Fruit fly (Drosophila melanogaster): ENCODE measurements around the gene CG11892.

dm6 chr3R:25265589-25266201 lies 15.7 kb upstream of the CG11892 start, which contains the start of the genes GlnRS and RIOK2:
- TF ChIP-seq usp (GFP tag; optimal IDR thresholded peaks at IDR 0.05) (no peak), EcR (GFP tag; optimal IDR thresholded peaks at IDR 0.05) (no peak)

Measured in whole organism.